Fruit fly (Drosophila melanogaster) whole organism, embryonic: ENCODE results near the gene CG12301.

Source experiments
- Ada2b ChIP-seq: fragments of 200-800 bp; sonication (Bioruptor generic); IDR thresholded peaks from 2 replicates; pipeline ENCODE4 v1.3.6; 2022; ENCODE audit warnings: missing biosample characterization, missing genetic modification characterization
- CG1024 ChIP-seq: fragments of 200-800 bp; sonication (Bioruptor generic); IDR thresholded peaks from 2 replicates; pipeline ENCODE4 v1.3.6; 2022; ENCODE audit warnings: missing biosample characterization, missing genetic modification characterization
- CG10431 ChIP-seq: fragments of 200-800 bp; sonication (Bioruptor generic); optimal IDR thresholded peaks from 3 replicates; lab custom pipeline; 2018; ENCODE audit warnings: missing biosample characterization, mild to moderate bottlenecking, missing genetic modification characterization
- CG10959 ChIP-seq: fragments of 200-800 bp; sonication (Bioruptor generic); IDR thresholded peaks from 2 replicates; pipeline ENCODE4 v1.3.6; 2022; ENCODE audit warnings: missing biosample characterization, missing genetic modification characterization
- CG11247 ChIP-seq: fragments of 200-800 bp; sonication (Bioruptor generic); IDR thresholded peaks from 2 replicates; pipeline ENCODE4 v1.3.6; 2022; ENCODE audit warnings: missing biosample characterization, missing genetic modification characterization
- CG11695 ChIP-seq: fragments of 200-800 bp; sonication (Bioruptor generic); IDR thresholded peaks from 3 replicates; pipeline ENCODE4 v1.3.6; 2022; ENCODE audit warnings: missing biosample characterization, missing genetic modification characterization
- CG12236 ChIP-seq: fragments of 200-800 bp; sonication (Bioruptor generic); optimal IDR thresholded peaks from 2 replicates; lab custom pipeline; 2016; ENCODE audit warnings: missing biosample characterization, missing genetic modification characterization
- CG12299 ChIP-seq: fragments of 200-800 bp; sonication (Bioruptor generic); optimal IDR thresholded peaks from 2 replicates; lab custom pipeline; 2018; ENCODE audit warnings: missing biosample characterization, mild to moderate bottlenecking, missing genetic modification characterization
- CG14710 ChIP-seq: fragments of 200-800 bp; sonication (Bioruptor generic); optimal IDR thresholded peaks from 3 replicates; lab custom pipeline; 2019; ENCODE audit warnings: missing biosample characterization, mild to moderate bottlenecking, missing genetic modification characterization, moderate library complexity
- CG16813 ChIP-seq: fragments of 200-800 bp; sonication (Bioruptor generic); IDR thresholded peaks from 3 replicates; pipeline ENCODE4 v1.3.6; 2022; ENCODE audit warnings: missing biosample characterization, missing genetic modification characterization; ENCODE audit not compliant: partially characterized antibody
- CG17802 ChIP-seq: fragments of 200-800 bp; sonication (Bioruptor generic); optimal IDR thresholded peaks from 2 replicates; lab custom pipeline; 2018; ENCODE audit warnings: missing biosample characterization, mild to moderate bottlenecking, missing genetic modification characterization, moderate library complexity
- CG2889 ChIP-seq: fragments of 200-800 bp; sonication (Bioruptor generic); IDR thresholded peaks from 3 replicates; pipeline ENCODE4 v1.3.6; 2022; ENCODE audit warnings: missing biosample characterization, missing genetic modification characterization
- CG34422 ChIP-seq: fragments of 200-800 bp; sonication (Bioruptor generic); IDR thresholded peaks from 3 replicates; pipeline ENCODE4 v1.3.6; 2022; ENCODE audit warnings: missing biosample characterization, missing genetic modification characterization
- CG4282 ChIP-seq: fragments of 200-800 bp; sonication (Bioruptor generic); optimal IDR thresholded peaks from 2 replicates; lab custom pipeline; 2016; ENCODE audit warnings: missing biosample characterization, missing genetic modification characterization
- CG5180 ChIP-seq: fragments of 200-800 bp; sonication (Bioruptor generic); optimal IDR thresholded peaks from 3 replicates; lab custom pipeline; 2017; ENCODE audit warnings: missing biosample characterization, missing genetic modification characterization, mild to moderate bottlenecking, moderate library complexity, missing genetic modification reagents
- CG6175 ChIP-seq: fragments of 200-800 bp; sonication (Bioruptor generic); IDR thresholded peaks from 3 replicates; pipeline ENCODE4 v1.3.6; 2022; ENCODE audit warnings: missing biosample characterization, missing genetic modification characterization
- CG7839 ChIP-seq: fragments of 200-800 bp; sonication (Bioruptor generic); optimal IDR thresholded peaks from 3 replicates; lab custom pipeline; 2018; ENCODE audit warnings: missing biosample characterization, mild to moderate bottlenecking, missing genetic modification characterization, moderate library complexity
- CG7928 ChIP-seq: fragments of 200-800 bp; sonication (Bioruptor generic); optimal IDR thresholded peaks from 2 replicates; lab custom pipeline; 2017; ENCODE audit warnings: missing biosample characterization, mild to moderate bottlenecking, missing genetic modification characterization
- CG8089 ChIP-seq: fragments of 200-800 bp; sonication (Bioruptor generic); optimal IDR thresholded peaks from 3 replicates; lab custom pipeline; 2016; ENCODE audit warnings: missing biosample characterization, missing genetic modification characterization
- Ets97D ChIP-seq: fragments of 200-800 bp; sonication (Bioruptor generic); optimal IDR thresholded peaks from 3 replicates; lab custom pipeline; 2016; ENCODE audit warnings: missing biosample characterization, missing genetic modification characterization
- Fer2 ChIP-seq: fragments of 200-800 bp; sonication (Bioruptor generic); optimal IDR thresholded peaks from 2 replicates; lab custom pipeline; 2018; ENCODE audit warnings: missing biosample characterization, mild to moderate bottlenecking, missing genetic modification characterization, moderate library complexity
- Fer3 ChIP-seq: fragments of 200-800 bp; sonication (Bioruptor generic); optimal IDR thresholded peaks from 2 replicates; lab custom pipeline; 2018; ENCODE audit warnings: missing biosample characterization, mild to moderate bottlenecking, missing genetic modification characterization, moderate library complexity
- GATAe ChIP-seq: fragments of 200-800 bp; sonication (Bioruptor generic); conservative IDR thresholded peaks from 2 replicates; pipeline ENCODE4 v1.3.6; 2022; ENCODE audit warnings: missing biosample characterization, missing genetic modification characterization
- HLH54F ChIP-seq: fragments of 200-800 bp; sonication (Bioruptor generic); optimal IDR thresholded peaks from 3 replicates; lab custom pipeline; 2016; ENCODE audit warnings: missing biosample characterization, missing genetic modification characterization
- Kr ChIP-seq: fragments of 200-800 bp; sonication (Bioruptor generic); optimal IDR thresholded peaks from 2 replicates; lab custom pipeline; 2017; ENCODE audit warnings: missing biosample characterization, mild to moderate bottlenecking, missing genetic modification characterization
- MESR4 ChIP-seq: fragments of 200-800 bp; sonication (Bioruptor generic); optimal IDR thresholded peaks from 2 replicates; lab custom pipeline; 2018; ENCODE audit warnings: missing biosample characterization, mild to moderate bottlenecking, missing genetic modification characterization, moderate library complexity
- PHDP ChIP-seq: fragments of 200-800 bp; sonication (Bioruptor generic); optimal IDR thresholded peaks from 3 replicates; lab custom pipeline; 2018; ENCODE audit warnings: missing biosample characterization, mild to moderate bottlenecking, missing genetic modification characterization, moderate library complexity
- Pdp1 ChIP-seq, 2 experiments: fragments of 200-800 bp; sonication (Bioruptor generic); optimal IDR thresholded peaks; 3 replicates each; lab custom pipeline; 2016; ENCODE audit warnings: missing biosample characterization in 2 of 2, missing genetic modification characterization in 2 of 2, mild to moderate bottlenecking in 1 of 2, moderate library complexity in 1 of 2
- Ptx1 ChIP-seq: fragments of 200-800 bp; sonication (Bioruptor generic); IDR thresholded peaks from 2 replicates; pipeline ENCODE4 v1.3.6; 2022; ENCODE audit warnings: missing biosample characterization, missing genetic modification characterization
- Spps ChIP-seq: fragments of 200-800 bp; sonication (Bioruptor generic); optimal IDR thresholded peaks from 2 replicates; lab custom pipeline; 2018; ENCODE audit warnings: missing biosample characterization, mild to moderate bottlenecking, missing genetic modification characterization
- ara ChIP-seq: fragments of 200-800 bp; sonication (Bioruptor generic); IDR thresholded peaks from 2 replicates; pipeline ENCODE4 v1.3.6; 2022; ENCODE audit warnings: missing biosample characterization, missing genetic modification characterization
- ase ChIP-seq: fragments of 200-800 bp; sonication (Bioruptor generic); IDR thresholded peaks from 3 replicates; pipeline ENCODE4 v1.3.6; 2022; ENCODE audit warnings: missing biosample characterization, missing genetic modification characterization
- bab2 ChIP-seq: fragments of 200-800 bp; sonication (Bioruptor generic); optimal IDR thresholded peaks from 2 replicates; lab custom pipeline; 2016; ENCODE audit warnings: missing biosample characterization, missing genetic modification characterization
- bsh ChIP-seq, 2 experiments: fragments of 200-800 bp; sonication (Bioruptor generic); optimal IDR thresholded peaks; 2 replicates each; lab custom pipeline; 2017 to 2018; ENCODE audit warnings: mild to moderate bottlenecking in 2 of 2, missing biosample characterization in 2 of 2, missing genetic modification characterization in 2 of 2, moderate library complexity in 1 of 2
- cas ChIP-seq: fragments of 200-800 bp; sonication (Bioruptor generic); IDR thresholded peaks from 2 replicates; pipeline ENCODE4 v1.3.6; 2022; ENCODE audit warnings: missing biosample characterization, missing genetic modification characterization
- chm ChIP-seq: fragments of 200-800 bp; sonication (Bioruptor generic); IDR thresholded peaks from 2 replicates; pipeline ENCODE4 v1.3.6; 2022; ENCODE audit warnings: missing biosample characterization, missing genetic modification characterization
- dati ChIP-seq: fragments of 200-800 bp; sonication (Bioruptor generic); IDR thresholded peaks from 2 replicates; pipeline ENCODE4 v1.3.6; 2022; ENCODE audit warnings: missing biosample characterization, missing genetic modification characterization
- fd3F ChIP-seq: fragments of 200-800 bp; sonication (Bioruptor generic); optimal IDR thresholded peaks from 2 replicates; lab custom pipeline; 2018; ENCODE audit warnings: missing biosample characterization, mild to moderate bottlenecking, missing genetic modification characterization, moderate library complexity
- fd64A ChIP-seq: fragments of 200-800 bp; sonication (Bioruptor generic); optimal IDR thresholded peaks from 3 replicates; lab custom pipeline; 2018; ENCODE audit warnings: missing biosample characterization, mild to moderate bottlenecking, missing genetic modification characterization
- insv ChIP-seq, 2 experiments: fragments of 200-800 bp; sonication (Bioruptor generic); optimal IDR thresholded peaks; 3 replicates each; lab custom pipeline; 2016 to 2018; ENCODE audit warnings: missing biosample characterization in 2 of 2, missing genetic modification characterization in 2 of 2
- phol ChIP-seq: fragments of 200-800 bp; sonication (Bioruptor generic); optimal IDR thresholded peaks from 3 replicates; lab custom pipeline; 2018; ENCODE audit warnings: missing biosample characterization, mild to moderate bottlenecking, missing genetic modification characterization, moderate library complexity
- pita ChIP-seq: fragments of 200-800 bp; sonication (Bioruptor generic); optimal IDR thresholded peaks from 2 replicates; lab custom pipeline; 2017; ENCODE audit warnings: missing biosample characterization, mild to moderate bottlenecking, missing genetic modification characterization
- pnt ChIP-seq: fragments of 200-800 bp; sonication (Bioruptor generic); optimal IDR thresholded peaks from 3 replicates; lab custom pipeline; 2016; ENCODE audit warnings: missing biosample characterization, missing genetic modification characterization
- pros ChIP-seq: fragments of 200-800 bp; sonication (Bioruptor generic); optimal IDR thresholded peaks from 3 replicates; lab custom pipeline; 2019; ENCODE audit warnings: missing biosample characterization, mild to moderate bottlenecking, missing genetic modification characterization, moderate library complexity
- sr ChIP-seq: fragments of 200-800 bp; sonication (Bioruptor generic); IDR thresholded peaks from 3 replicates; pipeline ENCODE4 v1.3.6; 2022; ENCODE audit warnings: missing biosample characterization, missing genetic modification characterization
- stwl ChIP-seq: fragments of 200-800 bp; sonication (Bioruptor generic); optimal IDR thresholded peaks from 3 replicates; lab custom pipeline; 2018; ENCODE audit warnings: missing biosample characterization, mild to moderate bottlenecking, missing genetic modification characterization, moderate library complexity
- tna ChIP-seq: fragments of 200-800 bp; sonication (Bioruptor generic); IDR thresholded peaks from 2 replicates; pipeline ENCODE4 v1.3.6; 2022; ENCODE audit warnings: missing biosample characterization, missing genetic modification characterization; ENCODE audit not compliant: partially characterized antibody
- trh ChIP-seq: fragments of 200-800 bp; sonication (Bioruptor generic); optimal IDR thresholded peaks from 2 replicates; lab custom pipeline; 2016; ENCODE audit warnings: missing biosample characterization, missing genetic modification characterization
- zen ChIP-seq: fragments of 200-800 bp; sonication (Bioruptor generic); optimal IDR thresholded peaks from 3 replicates; lab custom pipeline; 2018; ENCODE audit warnings: missing biosample characterization, mild to moderate bottlenecking, missing genetic modification characterization, moderate library complexity
- zf30C ChIP-seq: fragments of 200-800 bp; sonication (Bioruptor generic); optimal IDR thresholded peaks from 3 replicates; lab custom pipeline; 2018; ENCODE audit warnings: missing biosample characterization, mild to moderate bottlenecking, missing genetic modification characterization

The CG12301 gene

DNA sequence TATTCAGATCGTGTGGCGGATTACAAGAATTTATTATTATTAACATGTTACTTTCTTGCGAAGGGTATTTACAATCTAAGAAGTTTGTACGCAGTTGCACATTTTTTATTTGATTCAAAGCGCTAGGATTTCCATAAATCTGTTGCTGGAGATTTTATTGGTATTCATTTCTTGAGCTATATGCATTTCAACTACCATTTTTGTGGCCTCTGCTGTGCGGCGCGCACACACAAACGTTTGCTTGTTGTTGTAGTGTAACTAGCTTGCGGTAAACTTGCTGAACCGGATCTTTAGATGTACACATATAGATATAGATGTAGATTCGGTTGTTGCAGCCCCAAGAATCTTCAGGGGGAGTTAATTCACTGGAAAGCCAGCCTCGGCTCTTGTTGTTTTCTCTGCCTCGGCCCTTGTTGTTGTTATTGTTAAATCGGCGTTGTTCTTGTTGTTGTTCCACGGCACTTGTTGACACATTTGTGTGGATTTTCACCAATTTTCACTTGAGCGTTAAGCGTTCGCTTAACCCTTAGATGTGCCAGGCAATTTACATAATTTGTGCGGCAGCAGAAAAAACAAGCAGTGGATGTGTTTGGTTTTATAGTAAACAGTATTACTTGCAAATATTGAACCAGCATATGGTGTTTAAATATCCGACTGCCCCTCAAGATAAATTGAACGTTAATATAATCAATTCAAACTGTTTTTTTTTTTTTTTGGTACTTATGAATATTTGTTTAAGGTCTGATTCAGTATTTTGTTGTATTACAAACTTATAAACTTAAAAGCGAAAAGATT is 10.4 kb downstream of the CG12301 start (continued):
- TF ChIP-seq Ada2b (GFP tag; lab: Robert Waterston, UW) (peak; percentile 24; the same call in 1 of the 2 replicates), insv (GFP tag; optimal IDR thresholded peaks at IDR 0.05; lab: Kevin White, UChicago) (no peak), sr (GFP tag; lab: Robert Waterston, UW) (no peak), MESR4 (GFP tag; lab: Kevin White, UChicago) (no peak), CG7928 (GFP tag; lab: Kevin White, UChicago) (no peak), CG14710 (tag; lab: Kevin White, UChicago) (no peak), Fer3 (tag; lab: Kevin White, UChicago) (peak; percentile 9), GATAe (GFP tag; lab: Robert Waterston, UW) (no peak), CG10959 (no peak; the same call in 1 of the 2 replicates), chm (GFP tag; lab: Robert Waterston, UW) (no peak), tna (no peak), ase (GFP tag; lab: Robert Waterston, UW) (no peak), CG12299 (tag; lab: Kevin White, UChicago) (no peak), stwl (tag; lab: Kevin White, UChicago) (no peak), CG2889 (GFP tag; lab: Robert Waterston, UW) (no peak), trh (GFP tag; lab: Kevin White, UChicago) (no peak), CG11247 (no peak), CG1024 (GFP tag; lab: Robert Waterston, UW) (no peak), Pdp1 (GFP tag; optimal IDR thresholded peaks at IDR 0.05; lab: Kevin White, UChicago) (peak in 1 of 2 experiments; percentile 49), CG8089 (no peak), Spps (tag; lab: Kevin White, UChicago) (no peak), Fer2 (tag; lab: Kevin White, UChicago) (no peak), fd3F (peak; percentile 76), Ets97D (GFP tag; lab: Kevin White, UChicago) (no peak), pros (GFP tag; lab: Kevin White, UChicago) (no peak), bsh (GFP tag; optimal IDR thresholded peaks at IDR 0.05; lab: Kevin White, UChicago) (no peak), CG6175 (GFP tag; lab: Robert Waterston, UW) (no peak), CG11695 (GFP tag; lab: Robert Waterston, UW) (no peak), PHDP (peak; percentile 38), pita (GFP tag; lab: Kevin White, UChicago) (no peak), cas (no peak), bab2 (peak; percentile 25), dati (GFP tag; lab: Robert Waterston, UW) (no peak), CG12236 (GFP tag; lab: Kevin White, UChicago) (no peak), CG10431 (GFP tag; lab: Kevin White, UChicago) (no peak), fd64A (GFP tag; lab: Kevin White, UChicago) (no peak), zen (tag; lab: Kevin White, UChicago) (no peak), zf30C (no peak), Ptx1 (no peak), CG4282 (GFP tag; lab: Kevin White, UChicago) (no peak), CG7839 (peak; percentile 33), phol (tag; lab: Kevin White, UChicago) (no peak), Kr (GFP tag; lab: Kevin White, UChicago) (no peak), CG5180 (peak; percentile 46), ara (GFP tag; lab: Robert Waterston, UW) (no peak), pnt (GFP tag; lab: Kevin White, UChicago) (no peak), CG34422 (GFP tag; lab: Robert Waterston, UW) (no peak; the same call in 2 of the 3 replicates), HLH54F (no peak), CG16813 (GFP tag; lab: Robert Waterston, UW) (no peak), CG17802 (tag; lab: Kevin White, UChicago) (no peak)
